Worm (Caenorhabditis elegans) whole organism, L1 larva: ENCODE data around the gene C45B2.3.

Source experiments
- C04F5.9 ChIP-seq: sonication (generic microtip); optimal IDR thresholded peaks from 2 replicates; lab custom pipeline; 2016; ENCODE audit warnings: missing genetic modification characterization, missing compliant biosample characterization
- C34B4.2 ChIP-seq: sonication (generic microtip); optimal IDR thresholded peaks from 2 replicates; lab custom pipeline; 2017; ENCODE audit warnings: mild to moderate bottlenecking, missing genetic modification characterization, missing compliant biosample characterization
- F16B12.6 ChIP-seq: fragments of 150-350 bp; optimal IDR thresholded peaks from 2 replicates; lab custom pipeline; 2014; ENCODE audit warnings: missing biosample characterization, missing genetic modification characterization
- aly-2 ChIP-seq: fragments of 150-350 bp; optimal IDR thresholded peaks from 2 replicates; lab custom pipeline; 2014; ENCODE audit warnings: missing biosample characterization, missing genetic modification characterization
- blmp-1 ChIP-seq: fragments of 150-350 bp; optimal IDR thresholded peaks from 2 replicates; lab custom pipeline; 2014; ENCODE audit warnings: missing biosample characterization, missing genetic modification characterization
- ceh-63 ChIP-seq: fragments of 200-800 bp; sonication (Bioruptor generic); optimal IDR thresholded peaks from 2 replicates; lab custom pipeline; 2018; ENCODE audit warnings: mild to moderate bottlenecking, missing genetic modification characterization, missing compliant biosample characterization
- ceh-8 ChIP-seq: fragments of 200-800 bp; sonication (Bioruptor generic); optimal IDR thresholded peaks from 2 replicates; lab custom pipeline; 2018; ENCODE audit warnings: mild to moderate bottlenecking, missing genetic modification characterization, moderate library complexity, missing compliant biosample characterization
- ceh-88 ChIP-seq: fragments of 200-800 bp; sonication (Bioruptor generic); IDR thresholded peaks from 2 replicates; pipeline ENCODE4 v1.3.6; 2022; ENCODE audit warnings: missing genetic modification characterization, missing compliant biosample characterization
- ces-1 ChIP-seq: fragments of 150-350 bp; optimal IDR thresholded peaks from 2 replicates; lab custom pipeline; 2014; ENCODE audit warnings: missing biosample characterization, missing genetic modification reagents, missing genetic modification characterization
- dsc-1 ChIP-seq: sonication (generic microtip); optimal IDR thresholded peaks from 2 replicates; lab custom pipeline; 2016; ENCODE audit warnings: mild to moderate bottlenecking, missing genetic modification characterization, missing compliant biosample characterization
- efl-3 ChIP-seq: fragments of 200-800 bp; sonication (Bioruptor generic); optimal IDR thresholded peaks from 2 replicates; lab custom pipeline; 2018; ENCODE audit warnings: mild to moderate bottlenecking, missing genetic modification characterization, missing compliant biosample characterization
- egl-13 ChIP-seq: sonication (generic microtip); optimal IDR thresholded peaks from 2 replicates; lab custom pipeline; 2016; ENCODE audit warnings: missing genotype, missing genetic modification reagents, missing genetic modification characterization, missing compliant biosample characterization
- elt-2 ChIP-seq: sonication (generic microtip); optimal IDR thresholded peaks from 2 replicates; lab custom pipeline; 2016; ENCODE audit warnings: missing genetic modification characterization, mild to moderate bottlenecking, inconsistent platforms, missing compliant biosample characterization, missing genetic modification reagents
- ets-5 ChIP-seq: fragments of 200-800 bp; sonication (Bioruptor generic); IDR thresholded peaks from 2 replicates; pipeline ENCODE4 v1.3.6; 2022; ENCODE audit warnings: missing genetic modification characterization, missing compliant biosample characterization
- fkh-4 ChIP-seq: sonication (generic microtip); optimal IDR thresholded peaks from 2 replicates; lab custom pipeline; 2016; ENCODE audit warnings: missing compliant biosample characterization, missing genetic modification characterization, borderline replicate concordance
- fos-1 ChIP-seq: fragments of 150-350 bp; optimal IDR thresholded peaks from 2 replicates; lab custom pipeline; 2014; ENCODE audit warnings: missing biosample characterization, missing genetic modification characterization
- hlh-17 ChIP-seq: fragments of 200-800 bp; sonication (Bioruptor generic); optimal IDR thresholded peaks from 2 replicates; lab custom pipeline; 2018; ENCODE audit warnings: missing genetic modification characterization, mild to moderate bottlenecking, missing compliant biosample characterization, moderate library complexity, borderline replicate concordance
- hlh-4 ChIP-seq: sonication (generic microtip); optimal IDR thresholded peaks from 2 replicates; lab custom pipeline; 2016; ENCODE audit warnings: mild to moderate bottlenecking, missing genetic modification characterization, missing compliant biosample characterization
- irx-1 ChIP-seq: sonication (generic microtip); optimal IDR thresholded peaks from 2 replicates; lab custom pipeline; 2016; ENCODE audit warnings: missing genetic modification characterization, missing compliant biosample characterization
- lin-35 ChIP-seq, 2 experiments: fragments of 150-350 bp; optimal IDR thresholded peaks; 2 replicates each; lab custom pipeline; 2014; ENCODE audit warnings: missing biosample characterization in 2 of 2, missing genetic modification characterization in 2 of 2, missing genetic modification reagents in 2 of 2
- mdl-1 ChIP-seq, 2 experiments: fragments of 150-350 bp; optimal IDR thresholded peaks; 2 replicates each; lab custom pipeline; 2014 to 2017; ENCODE audit warnings: missing biosample characterization in 2 of 2, missing genetic modification characterization in 2 of 2, inconsistent platforms in 1 of 2
- mep-1 ChIP-seq: fragments of 150-350 bp; optimal IDR thresholded peaks from 2 replicates; lab custom pipeline; 2014; ENCODE audit warnings: missing biosample characterization, missing genetic modification characterization
- nhr-11 ChIP-seq: fragments of 150-350 bp; optimal IDR thresholded peaks from 2 replicates; lab custom pipeline; 2014; ENCODE audit warnings: missing biosample characterization, missing genetic modification characterization
- nhr-19 ChIP-seq: fragments of 200-800 bp; sonication (Bioruptor generic); conservative IDR thresholded peaks from 2 replicates; pipeline ENCODE4 v1.3.6; 2022; ENCODE audit warnings: missing genetic modification characterization, missing compliant biosample characterization
- nhr-20 ChIP-seq: sonication (generic microtip); optimal IDR thresholded peaks from 2 replicates; lab custom pipeline; 2016; ENCODE audit warnings: mild to moderate bottlenecking, missing genetic modification characterization, missing compliant biosample characterization
- nhr-71 ChIP-seq: sonication (generic microtip); optimal IDR thresholded peaks from 2 replicates; lab custom pipeline; 2016; ENCODE audit warnings: mild to moderate bottlenecking, missing genetic modification characterization, moderate library complexity, missing compliant biosample characterization
- nhr-90 ChIP-seq: sonication (generic microtip); optimal IDR thresholded peaks from 2 replicates; lab custom pipeline; 2016; ENCODE audit warnings: mild to moderate bottlenecking, missing genetic modification characterization, missing compliant biosample characterization; ENCODE audit not compliant: poor library complexity
- pqm-1 ChIP-seq: sonication (generic microtip); optimal IDR thresholded peaks from 3 replicates; lab custom pipeline; 2017; ENCODE audit warnings: missing biosample characterization, missing genetic modification characterization
- skn-1 ChIP-seq: fragments of 150-350 bp; optimal IDR thresholded peaks from 2 replicates; lab custom pipeline; 2014; ENCODE audit warnings: missing biosample characterization, missing genetic modification characterization
- snpc-4 ChIP-seq: fragments of 150-350 bp; optimal IDR thresholded peaks from 2 replicates; lab custom pipeline; 2014; ENCODE audit warnings: missing biosample characterization, missing genetic modification characterization
- sptf-1 ChIP-seq: fragments of 150-350 bp; optimal IDR thresholded peaks from 2 replicates; lab custom pipeline; 2014; ENCODE audit warnings: missing biosample characterization, missing genetic modification characterization
- swsn-7 ChIP-seq: sonication (generic microtip); optimal IDR thresholded peaks from 2 replicates; lab custom pipeline; 2016; ENCODE audit warnings: missing genetic modification characterization, missing compliant biosample characterization
- tlp-1 ChIP-seq: fragments of 150-350 bp; optimal IDR thresholded peaks from 2 replicates; lab custom pipeline; 2014; ENCODE audit warnings: missing biosample characterization, missing genetic modification characterization
- unc-130 ChIP-seq: fragments of 150-350 bp; optimal IDR thresholded peaks from 2 replicates; lab custom pipeline; 2017; ENCODE audit warnings: missing biosample characterization, missing genetic modification characterization, inconsistent platforms
- unc-30 ChIP-seq: sonication (generic microtip); optimal IDR thresholded peaks from 2 replicates; lab custom pipeline; 2017; ENCODE audit warnings: missing biosample characterization, missing genetic modification characterization
- unc-62 ChIP-seq: fragments of 150-350 bp; optimal IDR thresholded peaks from 2 replicates; lab custom pipeline; 2014; ENCODE audit warnings: missing biosample characterization, missing genetic modification reagents, missing genetic modification characterization
- unc-86 ChIP-seq: sonication (generic microtip); optimal IDR thresholded peaks from 2 replicates; lab custom pipeline; 2016; ENCODE audit warnings: missing genetic modification characterization, missing compliant biosample characterization
- unc-98 ChIP-seq: fragments of 200-800 bp; sonication (Bioruptor generic); IDR thresholded peaks from 2 replicates; pipeline ENCODE4 v1.3.6; 2022; ENCODE audit warnings: missing genetic modification characterization, missing compliant biosample characterization
- vab-15 ChIP-seq: sonication (generic microtip); optimal IDR thresholded peaks from 2 replicates; lab custom pipeline; 2017; ENCODE audit warnings: missing genotype, mild to moderate bottlenecking, missing genetic modification characterization, missing compliant biosample characterization
- xbp-1 ChIP-seq: sonication (generic microtip); optimal IDR thresholded peaks from 2 replicates; lab custom pipeline; 2016; ENCODE audit warnings: missing genetic modification characterization, missing compliant biosample characterization
- zag-1 ChIP-seq: fragments of 150-350 bp; optimal IDR thresholded peaks from 2 replicates; lab custom pipeline; 2014; ENCODE audit warnings: missing biosample characterization, missing genetic modification characterization
- zip-4 ChIP-seq: fragments of 200-800 bp; sonication (Bioruptor generic); optimal IDR thresholded peaks from 2 replicates; lab custom pipeline; 2018; ENCODE audit warnings: mild to moderate bottlenecking, missing genetic modification characterization, moderate library complexity, missing compliant biosample characterization
- ztf-11 ChIP-seq, 2 experiments: sonication (generic microtip); optimal IDR thresholded peaks; 2 replicates each; lab custom pipeline; 2016 to 2017; ENCODE audit warnings: missing genetic modification characterization in 2 of 2, missing biosample characterization in 1 of 2, missing compliant biosample characterization in 1 of 2
- ztf-4 ChIP-seq: fragments of 150-350 bp; optimal IDR thresholded peaks from 2 replicates; lab custom pipeline; 2014; ENCODE audit warnings: missing biosample characterization, missing genetic modification characterization

C45B2.3 gene

ce11 chrX:6085824-6086223 lies 3.1 kb downstream of the C45B2.3 start, which contains the start of gene C45B2.1:
C45B2.1 (plus strand) TSS chrX:6086124.
- TF ChIP-seq blmp-1 (no peak), aly-2 (no peak), zag-1 (tag; lab: Kevin White, UChicago) (no peak), mdl-1 (tag; optimal IDR thresholded peaks at IDR 0.05; lab: Kevin White, UChicago) (no peak), egl-13 (tag; lab: Kevin White, UChicago) (no peak)

DNA sequence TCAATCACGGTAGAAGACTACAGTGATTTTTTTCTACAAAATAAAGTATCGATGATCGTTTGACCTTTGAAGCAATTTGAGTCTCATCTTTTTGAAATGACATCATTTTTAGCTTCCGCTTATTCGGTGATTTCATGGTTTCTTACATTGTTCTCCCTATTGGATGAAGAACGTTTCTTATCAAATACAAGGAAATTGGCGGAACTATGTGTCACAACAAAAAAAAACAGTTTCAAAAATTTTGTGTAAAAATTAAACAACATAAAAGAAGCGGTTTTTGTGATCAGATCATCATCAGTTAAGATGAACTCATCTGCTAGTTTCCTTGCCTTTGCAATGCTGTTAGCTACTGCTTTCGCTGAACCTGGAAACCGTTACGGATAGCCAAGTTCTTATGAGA lies 4.9 kb downstream of the C45B2.3 start, which contains the start of gene C45B2.8:
C45B2.8 (plus strand) TSS at position 301 of the 400 bp plus-strand sequence.
- TF ChIP-seq unc-86 (tag; lab: Kevin White, UChicago), result no peak
- TF ChIP-seq, all 84 proteins: peak for 0

ce11 chrX:6088718-6089117 lies 6.0 kb downstream of the C45B2.3 start:
- TF ChIP-seq aly-2 (peak; percentile 98), elt-2 (tag; lab: Kevin White, UChicago) (peak; percentile 27), C34B4.2 (tag; lab: Kevin White, UChicago) (no peak), ztf-11 (tag; optimal IDR thresholded peaks at IDR 0.05; lab: Kevin White, UChicago) (no peak), nhr-71 (tag; lab: Kevin White, UChicago) (peak; percentile 43), unc-30 (tag; lab: Kevin White, UChicago) (no peak), C04F5.9 (tag; lab: Kevin White, UChicago) (no peak), ces-1 (GFP tag; lab: Kevin White, UChicago) (no peak), xbp-1 (tag; lab: Kevin White, UChicago) (peak; percentile 25), nhr-90 (tag; lab: Kevin White, UChicago) (peak; percentile 3), swsn-7 (no peak), vab-15 (tag; lab: Kevin White, UChicago) (no peak)
- TF ChIP-seq, all 84 proteins: peak for 5

- TF ChIP-seq nhr-71 (tag; lab: Kevin White, UChicago) (peak; percentile 16), hlh-4 (no peak)
Observed at ce11 chrX:6090779-6091178, 8.0 kb downstream of the C45B2.3 start.

- peak; percentile 87 to 92 for TF ChIP-seq lin-35 (GFP tag; optimal IDR thresholded peaks at IDR 0.05; lab: Kevin White, UChicago)
- peak; percentile 84 for TF ChIP-seq nhr-11 (tag; lab: Kevin White, UChicago)
- no peak for TF ChIP-seq unc-62
- peak; percentile 49 for TF ChIP-seq efl-3 (GFP tag; lab: Kevin White, UChicago)
- no peak for TF ChIP-seq ets-5 (GFP tag; lab: Robert Waterston, UW)
- peak; percentile 92 for TF ChIP-seq egl-13 (tag; lab: Kevin White, UChicago)
- TF ChIP-seq nhr-20 (tag; lab: Kevin White, UChicago), result peak; percentile 98
- peak; percentile 93 for TF ChIP-seq fos-1 (tag; lab: Kevin White, UChicago)
- peak; percentile 33 for TF ChIP-seq unc-130 (tag; lab: Kevin White, UChicago)
- peak; percentile 59; the same call in 1 of the 2 replicates for TF ChIP-seq unc-98 (GFP tag; lab: Robert Waterston, UW)
- peak; percentile 88 for TF ChIP-seq ceh-8
- TF ChIP-seq nhr-19 (GFP tag; lab: Robert Waterston, UW), result peak; percentile 97
- peak; percentile 90 for TF ChIP-seq ztf-4
- peak; percentile 91 for TF ChIP-seq irx-1 (tag; lab: Kevin White, UChicago)
- TF ChIP-seq blmp-1, result peak; percentile 41
- TF ChIP-seq mep-1 (tag; lab: Kevin White, UChicago), result peak; percentile 92
- TF ChIP-seq zip-4 (GFP tag; lab: Kevin White, UChicago), result peak; percentile 86
- TF ChIP-seq unc-30 (tag; lab: Kevin White, UChicago), result no peak
- peak; percentile 88 for TF ChIP-seq dsc-1
- TF ChIP-seq fkh-4, result peak; percentile 11
- peak; percentile 100 for TF ChIP-seq xbp-1 (tag; lab: Kevin White, UChicago)
- peak; percentile 64 for TF ChIP-seq F16B12.6 (tag; lab: Kevin White, UChicago)
- TF ChIP-seq skn-1, result peak; percentile 96
- peak; percentile 92 for TF ChIP-seq ceh-88 (GFP tag; lab: Robert Waterston, UW)
- TF ChIP-seq swsn-7, result peak; percentile 99
- no peak for TF ChIP-seq ceh-63 (GFP tag; lab: Kevin White, UChicago)
- peak; percentile 76 for TF ChIP-seq snpc-4
- TF ChIP-seq hlh-17 (GFP tag; lab: Kevin White, UChicago), result no peak
- no peak for TF ChIP-seq tlp-1 (tag; lab: Kevin White, UChicago)
- peak; percentile 44 for TF ChIP-seq C34B4.2 (tag; lab: Kevin White, UChicago)
- no peak for TF ChIP-seq sptf-1 (tag; lab: Kevin White, UChicago)
- TF ChIP-seq mdl-1 (tag; optimal IDR thresholded peaks at IDR 0.05; lab: Kevin White, UChicago), result peak in 1 of 2 experiments; percentile 98
- peak in 1 of 2 experiments; percentile 93 for TF ChIP-seq ztf-11 (tag; optimal IDR thresholded peaks at IDR 0.05; lab: Kevin White, UChicago)
- TF ChIP-seq pqm-1 (tag; lab: Kevin White, UChicago), result peak; percentile 2
Observed at ce11 chrX:6091967-6092366, 9.2 kb downstream of the C45B2.3 start, which contains the start of gene hsp-3. hsp-3 (minus strand) TSS chrX:6092124.
